Fruit fly (Drosophila melanogaster) whole organism, embryonic: ENCODE measurements around the gene CG8870.

Source experiments
- B-H1 ChIP-seq: fragments of 200-800 bp; sonication (Bioruptor generic); IDR thresholded peaks from 3 replicates; pipeline ENCODE4 v1.3.6; 2022; ENCODE audit warnings: missing biosample characterization, missing genetic modification characterization
- B-H2 ChIP-seq: fragments of 200-800 bp; sonication (Bioruptor generic); optimal IDR thresholded peaks from 2 replicates; lab custom pipeline; 2018; ENCODE audit warnings: missing biosample characterization, mild to moderate bottlenecking, missing genetic modification characterization
- CG10543 ChIP-seq: fragments of 200-800 bp; sonication (Bioruptor generic); optimal IDR thresholded peaks from 3 replicates; lab custom pipeline; 2017; ENCODE audit warnings: missing biosample characterization, mild to moderate bottlenecking, missing genetic modification characterization, moderate library complexity
- CG12071 ChIP-seq: fragments of 200-800 bp; sonication (Bioruptor generic); optimal IDR thresholded peaks from 3 replicates; lab custom pipeline; 2018; ENCODE audit warnings: missing biosample characterization, mild to moderate bottlenecking, missing genetic modification characterization
- CG12391 ChIP-seq: fragments of 200-800 bp; sonication (Bioruptor generic); optimal IDR thresholded peaks from 3 replicates; lab custom pipeline; 2018; ENCODE audit warnings: missing biosample characterization, mild to moderate bottlenecking, missing genetic modification characterization, moderate library complexity
- CG14014 ChIP-seq: fragments of 200-800 bp; sonication (Bioruptor generic); IDR thresholded peaks from 2 replicates; pipeline ENCODE4 v1.3.6; 2022; ENCODE audit warnings: missing biosample characterization, missing genetic modification characterization
- CG1603 ChIP-seq: fragments of 200-800 bp; sonication (Bioruptor generic); optimal IDR thresholded peaks from 2 replicates; lab custom pipeline; 2019; ENCODE audit warnings: missing biosample characterization, mild to moderate bottlenecking, missing genetic modification characterization, moderate library complexity
- CG30020 ChIP-seq: fragments of 200-800 bp; optimal IDR thresholded peaks from 2 replicates; lab custom pipeline; 2019; ENCODE audit warnings: missing biosample characterization, mild to moderate bottlenecking, missing genetic modification characterization, moderate library complexity
- CG31224 ChIP-seq: fragments of 200-800 bp; sonication (Bioruptor generic); IDR thresholded peaks from 2 replicates; pipeline ENCODE4 v1.3.6; 2022; ENCODE audit warnings: missing biosample characterization, missing genetic modification characterization
- CG31388 ChIP-seq: fragments of 200-800 bp; sonication (Bioruptor generic); optimal IDR thresholded peaks from 2 replicates; lab custom pipeline; 2016; ENCODE audit warnings: missing biosample characterization, missing genetic modification characterization
- CG4424 ChIP-seq: fragments of 200-800 bp; sonication (Bioruptor generic); optimal IDR thresholded peaks from 3 replicates; lab custom pipeline; 2016; ENCODE audit warnings: missing biosample characterization, missing genetic modification characterization
- CG7963 ChIP-seq: fragments of 200-800 bp; sonication (Bioruptor generic); IDR thresholded peaks from 3 replicates; pipeline ENCODE4 v1.3.6; 2022; ENCODE audit warnings: missing biosample characterization, missing genetic modification characterization; ENCODE audit not compliant: partially characterized antibody
- CG9797 ChIP-seq: fragments of 200-800 bp; sonication (Bioruptor generic); optimal IDR thresholded peaks from 3 replicates; lab custom pipeline; 2018; ENCODE audit warnings: missing biosample characterization, mild to moderate bottlenecking, missing genetic modification characterization
- CG9876 ChIP-seq: fragments of 200-800 bp; sonication (Bioruptor generic); optimal IDR thresholded peaks from 2 replicates; lab custom pipeline; 2016; ENCODE audit warnings: missing biosample characterization, missing genetic modification characterization
- CHES-1-like ChIP-seq: fragments of 200-800 bp; sonication (Bioruptor generic); optimal IDR thresholded peaks from 2 replicates; lab custom pipeline; 2016; ENCODE audit warnings: missing biosample characterization, missing genetic modification characterization
- Camta ChIP-seq: fragments of 200-800 bp; sonication (Bioruptor generic); optimal IDR thresholded peaks from 2 replicates; lab custom pipeline; 2016; ENCODE audit warnings: missing biosample characterization, missing genetic modification characterization
- Chrac-16 ChIP-seq: fragments of 200-800 bp; sonication (Bioruptor generic); optimal IDR thresholded peaks from 3 replicates; lab custom pipeline; 2016; ENCODE audit warnings: missing biosample characterization, missing genetic modification characterization
- Dek ChIP-seq: fragments of 200-800 bp; sonication (Bioruptor generic); optimal IDR thresholded peaks from 3 replicates; lab custom pipeline; 2019; ENCODE audit warnings: missing biosample characterization, mild to moderate bottlenecking, missing genetic modification characterization, moderate library complexity
- Doc3 ChIP-seq: fragments of 200-800 bp; sonication (Bioruptor generic); IDR thresholded peaks from 3 replicates; pipeline ENCODE4 v1.3.6; 2022; ENCODE audit warnings: missing biosample characterization, missing genetic modification characterization; ENCODE audit not compliant: partially characterized antibody
- Fer1 ChIP-seq: fragments of 200-800 bp; sonication (Bioruptor generic); optimal IDR thresholded peaks from 2 replicates; lab custom pipeline; 2017; ENCODE audit warnings: missing biosample characterization, mild to moderate bottlenecking, missing genetic modification characterization
- Hand ChIP-seq: fragments of 200-800 bp; sonication (Bioruptor generic); optimal IDR thresholded peaks from 2 replicates; lab custom pipeline; 2017; ENCODE audit warnings: mild to moderate bottlenecking, missing biosample characterization, missing genetic modification reagents, missing genetic modification characterization
- Hmx ChIP-seq: fragments of 200-800 bp; sonication (Bioruptor generic); optimal IDR thresholded peaks from 2 replicates; lab custom pipeline; 2016; ENCODE audit warnings: missing biosample characterization, missing genetic modification characterization
- Nf-YA ChIP-seq: fragments of 200-800 bp; sonication (Bioruptor generic); IDR thresholded peaks from 2 replicates; pipeline ENCODE4 v1.3.6; 2022; ENCODE audit warnings: missing biosample characterization, missing genetic modification characterization
- Opbp ChIP-seq: fragments of 200-800 bp; sonication (Bioruptor generic); IDR thresholded peaks from 3 replicates; pipeline ENCODE4 v1.3.6; 2022; ENCODE audit warnings: missing biosample characterization, missing genetic modification characterization; ENCODE audit not compliant: partially characterized antibody
- PHDP ChIP-seq: fragments of 200-800 bp; sonication (Bioruptor generic); optimal IDR thresholded peaks from 3 replicates; lab custom pipeline; 2018; ENCODE audit warnings: missing biosample characterization, mild to moderate bottlenecking, missing genetic modification characterization, moderate library complexity
- Xrp1 ChIP-seq: fragments of 200-800 bp; sonication (Bioruptor generic); IDR thresholded peaks from 2 replicates; pipeline ENCODE4 v1.3.6; 2022; ENCODE audit warnings: missing biosample characterization, missing genetic modification characterization
- bcd ChIP-seq: fragments of 200-800 bp; sonication (Bioruptor generic); optimal IDR thresholded peaks from 2 replicates; lab custom pipeline; 2017; ENCODE audit warnings: missing biosample characterization, mild to moderate bottlenecking, missing genetic modification characterization
- cas ChIP-seq: fragments of 200-800 bp; sonication (Bioruptor generic); IDR thresholded peaks from 2 replicates; pipeline ENCODE4 v1.3.6; 2022; ENCODE audit warnings: missing biosample characterization, missing genetic modification characterization
- croc ChIP-seq: fragments of 200-800 bp; sonication (Bioruptor generic); conservative IDR thresholded peaks from 3 replicates; pipeline ENCODE4 v1.3.6; 2022; ENCODE audit warnings: missing biosample characterization, missing genetic modification characterization
- dimm ChIP-seq: fragments of 200-800 bp; sonication (Bioruptor generic); IDR thresholded peaks from 2 replicates; pipeline ENCODE4 v1.3.6; 2022; ENCODE audit warnings: missing biosample characterization, missing genetic modification characterization
- dmrt99B ChIP-seq: fragments of 200-800 bp; sonication (Bioruptor generic); optimal IDR thresholded peaks from 2 replicates; lab custom pipeline; 2018; ENCODE audit warnings: missing biosample characterization, mild to moderate bottlenecking, missing genetic modification characterization, moderate library complexity
- ems ChIP-seq: fragments of 200-800 bp; sonication (Bioruptor generic); optimal IDR thresholded peaks from 3 replicates; lab custom pipeline; 2016; ENCODE audit warnings: missing biosample characterization, missing genetic modification characterization
- gt ChIP-seq: fragments of 200-800 bp; sonication (Bioruptor generic); IDR thresholded peaks from 2 replicates; pipeline ENCODE4 v1.3.6; 2022; ENCODE audit warnings: missing biosample characterization, missing genetic modification characterization
- klu ChIP-seq: fragments of 200-800 bp; sonication (Bioruptor generic); IDR thresholded peaks from 2 replicates; pipeline ENCODE4 v1.3.6; 2022; ENCODE audit warnings: missing biosample characterization, missing genetic modification characterization
- kni ChIP-seq: fragments of 200-800 bp; sonication (Bioruptor generic); optimal IDR thresholded peaks from 3 replicates; lab custom pipeline; 2017; ENCODE audit warnings: mild to moderate bottlenecking, missing biosample characterization, missing genetic modification reagents, missing genetic modification characterization
- lola ChIP-seq, 3 experiments: fragments of >200 bp in 2 of 3; fragments of 200-800 bp in 1 of 3; sonication (Bioruptor generic) in 1 of 3; optimal IDR thresholded peaks; 2 replicates each; lab custom pipeline; 2017 to 2019; ENCODE audit warnings: missing biosample characterization in 3 of 3, missing genetic modification characterization in 3 of 3, mild to moderate bottlenecking in 1 of 3, moderate library complexity in 1 of 3
- lov ChIP-seq, 2 experiments: fragments of 200-800 bp in 1 of 2; fragments of >200 bp in 1 of 2; sonication (Bioruptor generic) in 1 of 2; IDR thresholded peaks in 1 of 2; optimal IDR thresholded peaks in 1 of 2; 2 replicates in 1 of 2; 3 replicates in 1 of 2; pipeline versions ENCODE4 v1.3.6 to Lab custom; 2017 to 2022; ENCODE audit warnings: missing biosample characterization in 1 of 2, missing genetic modification characterization in 1 of 2
- nerfin-2 ChIP-seq: fragments of 200-800 bp; sonication (Bioruptor generic); IDR thresholded peaks from 2 replicates; pipeline ENCODE4 v1.3.6; 2022; ENCODE audit warnings: missing biosample characterization, missing genetic modification characterization; ENCODE audit not compliant: partially characterized antibody
- psq ChIP-seq: fragments of 200-800 bp; sonication (Bioruptor generic); optimal IDR thresholded peaks from 2 replicates; lab custom pipeline; 2017; ENCODE audit warnings: missing biosample characterization, missing genetic modification characterization
- slp2 ChIP-seq: fragments of 200-800 bp; sonication (Bioruptor generic); optimal IDR thresholded peaks from 2 replicates; lab custom pipeline; 2016; ENCODE audit warnings: missing biosample characterization, missing genetic modification characterization
- sr ChIP-seq: fragments of 200-800 bp; sonication (Bioruptor generic); IDR thresholded peaks from 3 replicates; pipeline ENCODE4 v1.3.6; 2022; ENCODE audit warnings: missing biosample characterization, missing genetic modification characterization
- ssp ChIP-seq: fragments of 200-800 bp; sonication (Bioruptor generic); IDR thresholded peaks from 2 replicates; pipeline ENCODE4 v1.3.6; 2022; ENCODE audit warnings: missing biosample characterization, missing genetic modification characterization
- tap ChIP-seq: fragments of 200-800 bp; optimal IDR thresholded peaks from 3 replicates; lab custom pipeline; 2019; ENCODE audit warnings: missing biosample characterization, mild to moderate bottlenecking, missing genetic modification characterization, moderate library complexity
- toy ChIP-seq: fragments of 200-800 bp; sonication (Bioruptor generic); IDR thresholded peaks from 2 replicates; pipeline ENCODE4 v1.3.6; 2022; ENCODE audit warnings: missing biosample characterization, missing genetic modification characterization
- ttk ChIP-seq: fragments of 200-800 bp; sonication (Bioruptor generic); IDR thresholded peaks from 2 replicates; pipeline ENCODE4 v2.1.2; 2022; ENCODE audit warnings: missing biosample characterization, missing genetic modification characterization
- tx ChIP-seq: fragments of 200-800 bp; sonication (Bioruptor generic); optimal IDR thresholded peaks from 2 replicates; lab custom pipeline; 2016; ENCODE audit warnings: missing biosample characterization, missing genetic modification characterization
- yki ChIP-seq: fragments of >200 bp; optimal IDR thresholded peaks from 3 replicates; lab custom pipeline; 2018
- zen2 ChIP-seq: fragments of 200-800 bp; sonication (Bioruptor generic); IDR thresholded peaks from 3 replicates; pipeline ENCODE4 v1.3.6; 2022; ENCODE audit warnings: missing biosample characterization, missing genetic modification characterization; ENCODE audit not compliant: partially characterized antibody

The CG8870 gene

DNA sequence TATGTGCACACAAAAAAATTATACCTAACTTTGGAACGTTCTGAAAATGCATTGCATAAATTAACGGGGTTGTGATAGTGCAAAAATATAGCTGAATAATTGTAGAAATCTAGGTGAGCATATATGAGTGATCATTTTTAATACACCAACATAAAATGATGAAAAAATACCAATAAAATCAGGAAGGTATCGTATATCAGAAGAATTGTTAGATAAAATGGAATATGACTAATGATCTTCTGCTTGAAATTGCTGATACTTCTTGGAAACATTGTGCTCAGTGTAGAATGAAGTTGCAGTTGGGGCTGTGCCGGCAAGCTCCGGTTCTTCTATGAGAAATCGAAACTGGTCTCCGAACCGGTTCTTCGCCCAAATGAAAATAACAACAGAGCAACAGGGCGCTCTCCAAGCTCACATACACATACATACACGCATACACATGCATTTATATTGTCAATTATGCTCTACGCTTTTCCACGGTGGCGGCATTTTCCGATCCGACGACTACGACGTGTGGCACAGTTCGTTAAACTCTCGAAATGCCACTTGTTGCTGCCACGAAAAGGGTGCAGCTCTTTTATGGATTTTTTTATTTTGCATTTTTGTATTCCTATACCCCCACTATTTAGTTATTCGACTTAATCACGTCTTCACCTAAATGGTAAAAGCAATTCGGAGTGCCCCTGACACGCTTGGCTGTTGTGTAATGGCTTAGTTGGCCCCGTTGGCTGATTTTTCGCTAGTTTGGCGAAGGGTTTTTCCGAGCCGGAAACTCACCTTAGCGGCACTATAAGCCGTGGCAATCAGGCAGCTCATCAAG lies 21.5 kb downstream of the CG8870 start (continued):
- TF ChIP-seq croc = peak; percentile 81
- 0 out of 2 replicates have a peak, but pooled peaks have one; percentile 41 for TF ChIP-seq cas (GFP tag; lab: Robert Waterston, UW)
- TF ChIP-seq CHES-1-like = peak; percentile 89
- TF ChIP-seq Camta (GFP tag; lab: Kevin White, UChicago) = peak; percentile 89
- peak; percentile 73 for TF ChIP-seq B-H1
- TF ChIP-seq PHDP (tag; lab: Kevin White, UChicago) = peak; percentile 91
- no peak for TF ChIP-seq yki
- peak; percentile 86 for TF ChIP-seq CG4424 (GFP tag; lab: Kevin White, UChicago)
- peak; percentile 74; the same call in 1 of the 2 replicates for TF ChIP-seq CG14014 (GFP tag; lab: Robert Waterston, UW)
- peak; percentile 86 for TF ChIP-seq tx (GFP tag; lab: Kevin White, UChicago)
- TF ChIP-seq Hmx (GFP tag; lab: Kevin White, UChicago) = peak; percentile 32
- no peak for TF ChIP-seq nerfin-2 (GFP tag; lab: Robert Waterston, UW)
- peak; percentile 83 for TF ChIP-seq ttk (GFP tag; lab: Robert Waterston, UW)
- peak; percentile 96 for TF ChIP-seq dmrt99B (tag; lab: Kevin White, UChicago)
- peak; percentile 61 for TF ChIP-seq CG31388 (GFP tag; lab: Kevin White, UChicago)
- peak; percentile 77 for TF ChIP-seq CG31224 (GFP tag; lab: Robert Waterston, UW)
- TF ChIP-seq zen2 (GFP tag; lab: Robert Waterston, UW) = no peak
- TF ChIP-seq Nf-YA (GFP tag; lab: Robert Waterston, UW) = 0 out of 2 replicates have a peak, but pooled peaks have one; percentile 14
- peak; percentile 73 for TF ChIP-seq ems (GFP tag; lab: Kevin White, UChicago)
- peak in 1 of 3 experiments; percentile 94 for TF ChIP-seq lola (GFP tag; optimal IDR thresholded peaks at IDR 0.05; lab: Kevin White, UChicago)
- TF ChIP-seq Dek (tag; lab: Kevin White, UChicago) = peak; percentile 88
- TF ChIP-seq toy = peak; percentile 53; the same call in 1 of the 2 replicates
- TF ChIP-seq kni (GFP tag; lab: Kevin White, UChicago) = peak; percentile 69
- no peak for TF ChIP-seq Opbp (GFP tag; lab: Robert Waterston, UW)
- peak; percentile 82 for TF ChIP-seq tap
- TF ChIP-seq CG30020 (tag; lab: Kevin White, UChicago) = peak; percentile 69
- TF ChIP-seq psq (GFP tag; lab: Kevin White, UChicago) = peak; percentile 74
- peak; percentile 89 for TF ChIP-seq Chrac-16 (GFP tag; lab: Kevin White, UChicago)
- peak; percentile 11; the same call in 1 of the 2 replicates for TF ChIP-seq dimm
- TF ChIP-seq ssp (GFP tag; lab: Robert Waterston, UW) = peak; percentile 68
- TF ChIP-seq gt (GFP tag; lab: Robert Waterston, UW) = 0 out of 2 replicates have a peak, but pooled peaks have one; percentile 31
- TF ChIP-seq Doc3 (GFP tag; lab: Robert Waterston, UW) = no peak
- TF ChIP-seq lov (optimal IDR thresholded peaks at IDR 0.05; lab: Kevin White, UChicago) = no peak
- no peak; the same call in 2 of the 3 replicates for TF ChIP-seq lov (GFP tag; IDR thresholded peaks at IDR 0.05; lab: Robert Waterston, UW)
- peak; percentile 53 for TF ChIP-seq CG10543 (GFP tag; lab: Kevin White, UChicago)
- TF ChIP-seq CG9876 = peak; percentile 68
- TF ChIP-seq slp2 (GFP tag; lab: Kevin White, UChicago) = peak; percentile 77
- TF ChIP-seq sr (GFP tag; lab: Robert Waterston, UW) = no peak
- peak; percentile 95 for TF ChIP-seq CG12391 (tag; lab: Kevin White, UChicago)
- no peak for TF ChIP-seq CG9797 (GFP tag; lab: Kevin White, UChicago)
- no peak for TF ChIP-seq CG7963 (GFP tag; lab: Robert Waterston, UW)
- TF ChIP-seq klu = peak; percentile 81
- TF ChIP-seq Hand (GFP tag; lab: Kevin White, UChicago) = peak; percentile 68
- peak; percentile 75 for TF ChIP-seq CG12071 (GFP tag; lab: Kevin White, UChicago)
- TF ChIP-seq Xrp1 (GFP tag; lab: Robert Waterston, UW) = peak; percentile 88
- TF ChIP-seq B-H2 = peak; percentile 19
- peak; percentile 82 for TF ChIP-seq Fer1 (GFP tag; lab: Kevin White, UChicago)
- peak; percentile 87 for TF ChIP-seq bcd (GFP tag; lab: Kevin White, UChicago)
- peak; percentile 80 for TF ChIP-seq CG1603 (tag; lab: Kevin White, UChicago)
